Worm (Caenorhabditis elegans): ENCODE results near the gene hda-1.

ce11 chrV:14559312-14559711 lies 34.1 kb downstream of the hda-1 start, which contains the start of gene srt-32:
- TF ChIP-seq C38D4.7 (GFP tag; optimal IDR thresholded peaks at IDR 0.05) (no peak), odd-2 (tag; optimal IDR thresholded peaks at IDR 0.05) (no peak), tbx-7 (tag; optimal IDR thresholded peaks at IDR 0.05) (no peak), pqm-1 (tag; optimal IDR thresholded peaks at IDR 0.05) (no peak), ceh-9 (tag; optimal IDR thresholded peaks at IDR 0.05) (no peak), ceh-30 (tag; optimal IDR thresholded peaks at IDR 0.05) (no peak)

Measured in whole organism, late embryonic.